Worm (Caenorhabditis elegans) whole organism, L4/young adult: ENCODE data around the gene fzo-1.

Source experiments
- W03F9.2 ChIP-seq: fragments of 150-350 bp; optimal IDR thresholded peaks from 2 replicates; lab custom pipeline; 2014; ENCODE audit warnings: missing biosample characterization, missing genetic modification characterization
- dao-5 ChIP-seq: sonication (generic microtip); optimal IDR thresholded peaks from 2 replicates; lab custom pipeline; 2016; ENCODE audit warnings: missing genotype, missing genetic modification characterization, moderate library complexity, missing compliant biosample characterization

DNA sequence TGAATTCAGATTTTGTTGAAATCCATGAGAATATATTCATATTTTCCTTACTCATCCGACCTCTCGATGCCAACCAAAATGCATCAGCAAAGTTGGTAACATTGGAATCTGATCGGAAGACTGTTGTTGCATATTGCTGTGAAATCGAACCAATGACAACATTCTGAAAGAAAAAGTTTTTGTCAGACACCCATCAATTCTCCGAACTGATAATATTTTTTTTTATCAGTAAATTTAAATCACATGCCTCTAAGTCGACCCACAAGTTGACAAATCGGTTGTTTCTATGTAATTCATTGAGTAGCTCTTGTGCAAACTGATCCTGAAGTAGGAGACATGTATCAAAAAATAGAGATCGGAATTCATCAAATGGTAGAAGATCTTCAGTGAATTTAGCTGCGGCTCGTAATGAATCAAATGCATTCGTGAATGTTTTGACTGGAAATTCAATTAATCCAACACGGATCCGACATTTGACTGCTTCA is 6.0 kb downstream of the fzo-1 start, which contains the start of gene col-74:
- TF ChIP-seq W03F9.2 (no peak), dao-5 (tag; lab: Kevin White, UChicago) (no peak)
